Fruit fly (Drosophila melanogaster): Measurements from ENCODE around the gene nero.

DNA sequence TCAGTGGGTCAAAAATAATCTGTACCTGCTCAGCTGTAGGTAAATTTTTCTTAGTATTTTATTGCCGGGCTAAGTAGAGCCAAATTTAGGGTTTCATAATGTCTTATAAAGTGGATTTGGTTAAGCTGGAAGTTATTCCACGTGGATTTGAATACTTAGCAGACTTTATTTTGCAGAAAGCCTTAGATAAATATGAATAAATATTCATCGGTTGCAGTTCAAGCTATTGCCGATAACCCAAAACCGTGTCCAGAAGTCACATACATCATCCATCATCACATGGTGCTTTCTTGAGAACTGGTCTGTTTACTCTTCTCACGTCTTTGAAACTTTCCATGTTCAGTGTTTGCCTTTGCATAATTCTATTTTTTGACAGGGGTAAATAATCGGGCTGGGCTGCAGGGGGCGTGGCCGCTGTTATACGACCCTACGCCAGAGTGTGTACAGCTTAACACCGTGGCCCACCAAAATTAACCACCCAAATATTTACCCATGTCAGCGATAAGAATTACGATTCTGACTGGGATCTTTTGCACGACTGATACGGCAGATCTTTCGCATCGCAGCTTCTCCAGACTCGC lies 11.3 kb upstream of the nero start, which contains the start of gene CG2187:
- TF ChIP-seq CG2116 (GFP tag; optimal IDR thresholded peaks at IDR 0.05): no peak
- TF ChIP-seq sc (optimal IDR thresholded peaks at IDR 0.05): no peak
- TF ChIP-seq sc (GFP tag; optimal IDR thresholded peaks at IDR 0.05): no peak
- TF ChIP-seq Dip3 (GFP tag; optimal IDR thresholded peaks at IDR 0.05): no peak
- no peak for TF ChIP-seq CG13775 (GFP tag; optimal IDR thresholded peaks at IDR 0.05)
- no peak for TF ChIP-seq dysf (GFP tag; IDR thresholded peaks at IDR 0.05)
- no peak for TF ChIP-seq CG6254 (GFP tag; optimal IDR thresholded peaks at IDR 0.05)
- no peak for TF ChIP-seq CG10565 (GFP tag; optimal IDR thresholded peaks at IDR 0.05)
- TF ChIP-seq Doc3 (GFP tag; IDR thresholded peaks at IDR 0.05; ENCODE audit: partially characterized antibody): no peak
